Worm (Caenorhabditis elegans) whole organism, L4 larva: ENCODE results near the gene F43E2.11.

Experiments used
- F26F4.8 ChIP-seq: fragments of 200-800 bp; sonication (Bioruptor generic); conservative IDR thresholded peaks from 2 replicates; pipeline ENCODE4 v1.3.6; 2022; ENCODE audit warnings: missing genetic modification characterization, missing compliant biosample characterization
- F44E2.7 ChIP-seq: fragments of 200-800 bp; sonication (Bioruptor generic); IDR thresholded peaks from 2 replicates; pipeline ENCODE4 v2.1.2; 2022; ENCODE audit warnings: missing genetic modification characterization, missing compliant biosample characterization
- F49E8.2 ChIP-seq: sonication (generic microtip); optimal IDR thresholded peaks from 2 replicates; lab custom pipeline; 2016; ENCODE audit warnings: missing compliant biosample characterization, mild to moderate bottlenecking, missing genetic modification characterization, borderline replicate concordance
- R02D3.7 ChIP-seq: fragments of 150-350 bp; sonication (generic microtip); optimal IDR thresholded peaks from 3 replicates; lab custom pipeline; 2014; ENCODE audit warnings: missing biosample characterization, missing genetic modification characterization
- T20F7.1 ChIP-seq: fragments of 200-800 bp; sonication (Bioruptor generic); optimal IDR thresholded peaks from 2 replicates; lab custom pipeline; 2018; ENCODE audit warnings: mild to moderate bottlenecking, missing genetic modification characterization, missing compliant biosample characterization
- Y105C5A.15 ChIP-seq: fragments of 200-800 bp; sonication (Bioruptor generic); IDR thresholded peaks from 2 replicates; pipeline ENCODE4 v1.3.6; 2022; ENCODE audit warnings: missing genetic modification characterization, missing compliant biosample characterization
- Y48G9A.11 ChIP-seq: fragments of 200-800 bp; sonication (Bioruptor generic); IDR thresholded peaks from 2 replicates; pipeline ENCODE4 v1.3.6; 2022; ENCODE audit warnings: missing genetic modification reagents, missing genetic modification characterization, missing compliant biosample characterization
- Y5F2A.4 ChIP-seq: fragments of 200-800 bp; sonication (Bioruptor generic); optimal IDR thresholded peaks from 2 replicates; lab custom pipeline; 2018; ENCODE audit warnings: mild to moderate bottlenecking, missing genetic modification characterization, missing compliant biosample characterization
- Y75B8A.6 ChIP-seq: fragments of 200-800 bp; sonication (Bioruptor generic); IDR thresholded peaks from 2 replicates; pipeline ENCODE4 v1.3.6; 2022; ENCODE audit warnings: missing genetic modification reagents, missing genetic modification characterization, missing compliant biosample characterization
- ZK337.2 ChIP-seq: fragments of 200-800 bp; sonication (Bioruptor generic); IDR thresholded peaks from 2 replicates; pipeline ENCODE4 v1.3.6; 2022; ENCODE audit warnings: missing genetic modification reagents, missing genetic modification characterization, missing compliant biosample characterization
- aha-1 ChIP-seq: fragments of 150-350 bp; peaks from one replicate; lab custom pipeline; 2014; ENCODE audit warnings: missing biosample characterization, missing genetic modification characterization
- ceh-20 ChIP-seq: fragments of 200-800 bp; sonication (Bioruptor generic); IDR thresholded peaks from 2 replicates; pipeline ENCODE4 v1.3.6; 2022; ENCODE audit warnings: missing genetic modification reagents, missing genetic modification characterization, missing compliant biosample characterization
- ceh-28 ChIP-seq: fragments of 150-350 bp; optimal IDR thresholded peaks from 2 replicates; lab custom pipeline; 2014; ENCODE audit warnings: missing biosample characterization, missing genetic modification reagents, missing genetic modification characterization
- ceh-32 ChIP-seq: sonication (generic microtip); optimal IDR thresholded peaks from 2 replicates; lab custom pipeline; 2016; ENCODE audit warnings: mild to moderate bottlenecking, missing genetic modification characterization, missing compliant biosample characterization; ENCODE audit not compliant: poor library complexity
- ceh-44 ChIP-seq: fragments of 200-800 bp; sonication (Bioruptor generic); IDR thresholded peaks from 2 replicates; pipeline ENCODE4 v1.3.6; 2022; ENCODE audit warnings: missing genetic modification reagents, missing genetic modification characterization, missing compliant biosample characterization
- ceh-62 ChIP-seq: sonication (generic microtip); optimal IDR thresholded peaks from 2 replicates; lab custom pipeline; 2017; ENCODE audit warnings: missing biosample characterization, missing genetic modification characterization
- ceh-82 ChIP-seq: sonication (generic microtip); optimal IDR thresholded peaks from 2 replicates; lab custom pipeline; 2017; ENCODE audit warnings: missing biosample characterization, missing genetic modification characterization
- ces-1 ChIP-seq: fragments of 150-350 bp; sonication (generic microtip); optimal IDR thresholded peaks from 4 replicates; lab custom pipeline; 2014; ENCODE audit warnings: missing biosample characterization, missing genetic modification reagents, missing genetic modification characterization
- daf-16 ChIP-seq, 3 experiments: sonication (generic microtip); optimal IDR thresholded peaks; 2 replicates each; lab custom pipeline; 2016 to 2017; ENCODE audit warnings: missing genetic modification characterization in 3 of 3, missing genetic modification reagents in 3 of 3, mild to moderate bottlenecking in 2 of 3, missing compliant biosample characterization in 2 of 3, missing biosample characterization in 1 of 3, moderate library complexity in 1 of 3
- daf-8 ChIP-seq: fragments of 200-800 bp; sonication (Bioruptor generic); IDR thresholded peaks from 2 replicates; pipeline ENCODE4 v1.3.6; 2022; ENCODE audit warnings: missing genetic modification characterization, missing compliant biosample characterization
- dmd-8 ChIP-seq: fragments of 200-800 bp; sonication (Bioruptor generic); IDR thresholded peaks from 2 replicates; pipeline ENCODE4 v1.3.6; 2022; ENCODE audit warnings: missing genetic modification characterization, missing compliant biosample characterization
- fkh-10 ChIP-seq: fragments of 150-350 bp; optimal IDR thresholded peaks from 2 replicates; lab custom pipeline; 2014; ENCODE audit warnings: missing biosample characterization, missing genetic modification reagents, missing genetic modification characterization
- gei-8 ChIP-seq: fragments of 200-800 bp; sonication (Bioruptor generic); optimal IDR thresholded peaks from 2 replicates; lab custom pipeline; 2018; ENCODE audit warnings: mild to moderate bottlenecking, missing genetic modification characterization, missing compliant biosample characterization
- hlh-11 ChIP-seq: fragments of 200-800 bp; sonication (Bioruptor generic); optimal IDR thresholded peaks from 2 replicates; lab custom pipeline; 2018; ENCODE audit warnings: mild to moderate bottlenecking, missing genetic modification characterization, missing compliant biosample characterization
- lim-7 ChIP-seq: fragments of 200-800 bp; sonication (Bioruptor generic); IDR thresholded peaks from 2 replicates; pipeline ENCODE4 v1.3.6; 2022; ENCODE audit warnings: missing genetic modification characterization, missing compliant biosample characterization
- lin-15B ChIP-seq: fragments of 150-350 bp; sonication (generic microtip); optimal IDR thresholded peaks from 3 replicates; lab custom pipeline; 2014; ENCODE audit warnings: missing biosample characterization, missing genetic modification characterization
- lin-29 ChIP-seq: fragments of 200-800 bp; sonication (Bioruptor generic); IDR thresholded peaks from 2 replicates; pipeline ENCODE4 v1.3.6; 2022; ENCODE audit warnings: missing genetic modification reagents, missing genetic modification characterization, missing compliant biosample characterization
- lin-38 ChIP-seq: fragments of 200-800 bp; sonication (Bioruptor generic); IDR thresholded peaks from 2 replicates; pipeline ENCODE4 v1.3.6; 2022; ENCODE audit warnings: missing genetic modification reagents, missing genetic modification characterization, missing compliant biosample characterization
- lsy-2 ChIP-seq, 2 experiments: fragments of 150-350 bp in 1 of 2; sonication (generic microtip) in 1 of 2; optimal IDR thresholded peaks; 2 replicates each; lab custom pipeline; 2014 to 2017; ENCODE audit warnings: missing biosample characterization in 2 of 2, missing genetic modification characterization in 2 of 2
- mdl-1 ChIP-seq, 2 experiments: fragments of 150-350 bp in 1 of 2; sonication (generic microtip) in 1 of 2; optimal IDR thresholded peaks; 2 replicates each; lab custom pipeline; 2014 to 2017; ENCODE audit warnings: missing biosample characterization in 2 of 2, missing genetic modification characterization in 2 of 2
- mdt-29 ChIP-seq: fragments of 200-800 bp; sonication (Bioruptor generic); IDR thresholded peaks from 2 replicates; pipeline ENCODE4 v1.3.6; 2022; ENCODE audit warnings: missing genetic modification reagents, missing genetic modification characterization, missing compliant biosample characterization
- mes-2 ChIP-seq: sonication (generic microtip); optimal IDR thresholded peaks from 2 replicates; lab custom pipeline; 2016; ENCODE audit warnings: missing genotype, mild to moderate bottlenecking, missing genetic modification characterization, missing compliant biosample characterization; ENCODE audit not compliant: poor library complexity, severe bottlenecking
- nhr-111 ChIP-seq: fragments of 200-800 bp; sonication (Bioruptor generic); optimal IDR thresholded peaks from 2 replicates; lab custom pipeline; 2018; ENCODE audit warnings: mild to moderate bottlenecking, missing genetic modification characterization, missing compliant biosample characterization
- nhr-237 ChIP-seq: sonication (generic microtip); optimal IDR thresholded peaks from 2 replicates; lab custom pipeline; 2017; ENCODE audit warnings: missing biosample characterization, missing genetic modification characterization
- nhr-25 ChIP-seq: sonication (generic microtip); optimal IDR thresholded peaks from 2 replicates; lab custom pipeline; 2017; ENCODE audit warnings: missing genetic modification characterization, mild to moderate bottlenecking, missing compliant biosample characterization, antibody characterized with exemption, moderate library complexity, borderline replicate concordance; ENCODE audit not compliant: insufficient read depth
- nhr-6 ChIP-seq: fragments of 150-350 bp; optimal IDR thresholded peaks from 2 replicates; lab custom pipeline; 2014; ENCODE audit warnings: missing biosample characterization, missing genetic modification characterization
- nhr-77 ChIP-seq: fragments of 150-350 bp; optimal IDR thresholded peaks from 2 replicates; lab custom pipeline; 2014; ENCODE audit warnings: missing biosample characterization, missing genetic modification characterization
- php-3 ChIP-seq: fragments of 200-800 bp; sonication (Bioruptor generic); IDR thresholded peaks from 2 replicates; pipeline ENCODE4 v1.3.6; 2022; ENCODE audit warnings: missing genetic modification reagents, missing genetic modification characterization, missing compliant biosample characterization
- pqm-1 ChIP-seq: sonication (generic microtip); optimal IDR thresholded peaks from 2 replicates; lab custom pipeline; 2017; ENCODE audit warnings: missing biosample characterization, missing genetic modification characterization
- set-16 ChIP-seq: fragments of 200-800 bp; sonication (Bioruptor generic); IDR thresholded peaks from 2 replicates; pipeline ENCODE4 v1.3.6; 2022; ENCODE audit warnings: missing genetic modification reagents, missing genetic modification characterization, missing compliant biosample characterization
- skn-1 ChIP-seq: fragments of 150-350 bp; optimal IDR thresholded peaks from 2 replicates; lab custom pipeline; 2014; ENCODE audit warnings: missing biosample characterization, missing genetic modification characterization
- spr-1 ChIP-seq: sonication (generic microtip); optimal IDR thresholded peaks from 2 replicates; lab custom pipeline; 2016; ENCODE audit warnings: mild to moderate bottlenecking, missing genetic modification characterization, missing compliant biosample characterization
- unc-130 ChIP-seq: sonication (generic microtip); optimal IDR thresholded peaks from 2 replicates; lab custom pipeline; 2016; ENCODE audit warnings: missing genetic modification reagents, missing genetic modification characterization, missing compliant biosample characterization
- unc-62 ChIP-seq, 3 experiments: fragments of 150-350 bp in 1 of 3; sonication (generic microtip); optimal IDR thresholded peaks in 2 of 3; peaks in 1 of 3; 1 replicate in 1 of 3; 2 replicates in 2 of 3; lab custom pipeline; 2014 to 2017; ENCODE audit warnings: missing biosample characterization in 3 of 3, missing genetic modification characterization in 3 of 3, missing genetic modification reagents in 3 of 3, missing genotype in 1 of 3
- vab-7 ChIP-seq: fragments of 200-800 bp; sonication (Bioruptor generic); IDR thresholded peaks from 2 replicates; pipeline ENCODE4 v1.3.6; 2022; ENCODE audit warnings: missing genetic modification reagents, missing genetic modification characterization, missing compliant biosample characterization
- zip-11 ChIP-seq: fragments of 200-800 bp; sonication (Bioruptor generic); IDR thresholded peaks from 2 replicates; pipeline ENCODE4 v1.3.6; 2022; ENCODE audit warnings: missing genetic modification characterization, missing compliant biosample characterization
- zip-2 ChIP-seq: fragments of 150-350 bp; optimal IDR thresholded peaks from 2 replicates; lab custom pipeline; 2014; ENCODE audit warnings: missing biosample characterization, missing genetic modification characterization

F43E2.11 gene

ce11 chrII:7356773-7357172 lies 13.3 kb downstream of the F43E2.11 start:
- peak; percentile 99 for TF ChIP-seq Y48G9A.11 (GFP tag; lab: Robert Waterston, UW)
- TF ChIP-seq lim-7 (GFP tag; lab: Robert Waterston, UW) = no peak
- peak; percentile 63 for TF ChIP-seq R02D3.7 (tag; lab: Kevin White, UChicago)
- no peak for TF ChIP-seq nhr-111 (GFP tag; lab: Kevin White, UChicago)
- TF ChIP-seq daf-8 (GFP tag; lab: Robert Waterston, UW) = no peak
- no peak for TF ChIP-seq ces-1
- no peak for TF ChIP-seq php-3
- TF ChIP-seq Y75B8A.6 = no peak
- TF ChIP-seq F49E8.2 (tag; lab: Kevin White, UChicago) = no peak
- TF ChIP-seq aha-1 = peak; percentile 53
- TF ChIP-seq Y105C5A.15 (GFP tag; lab: Robert Waterston, UW) = no peak
- TF ChIP-seq mes-2 (tag; lab: Kevin White, UChicago) = peak; percentile 57
- no peak for TF ChIP-seq mdl-1 (tag; optimal IDR thresholded peaks at IDR 0.05; lab: Kevin White, UChicago)
- peak; percentile 91 for TF ChIP-seq T20F7.1 (GFP tag; lab: Kevin White, UChicago)
- TF ChIP-seq fkh-10 = no peak
- TF ChIP-seq lsy-2 (tag; optimal IDR thresholded peaks at IDR 0.05; lab: Kevin White, UChicago) = peak in 1 of 2 experiments; percentile 69
- no peak for TF ChIP-seq F44E2.7 (GFP tag; lab: Robert Waterston, UW)
- TF ChIP-seq unc-62 (GFP tag; optimal IDR thresholded peaks at IDR 0.05 in 1 of 2; lab: Kevin White, UChicago) = no peak
- TF ChIP-seq unc-62 (tag; optimal IDR thresholded peaks at IDR 0.05; lab: Kevin White, UChicago) = no peak

ce11 chrII:7356326-7356725 lies 13.8 kb downstream of the F43E2.11 start, which contains the start of gene haf-2:
haf-2 (minus strand) TSS chrII:7356426.
- TF ChIP-seq unc-62 (GFP tag; optimal IDR thresholded peaks at IDR 0.05 in 1 of 2; lab: Kevin White, UChicago) (peak in 1 of 2 experiments; percentile 51), unc-62 (tag; optimal IDR thresholded peaks at IDR 0.05; lab: Kevin White, UChicago) (no peak), mdt-29 (GFP tag; lab: Robert Waterston, UW) (no peak)

- TF ChIP-seq nhr-237 = no peak
- TF ChIP-seq ceh-28 (tag; lab: Kevin White, UChicago) = no peak
- no peak for TF ChIP-seq daf-8 (GFP tag; lab: Robert Waterston, UW)
- peak; percentile 55 for TF ChIP-seq unc-130 (GFP tag; lab: Kevin White, UChicago)
- TF ChIP-seq nhr-25 (tag; lab: Kevin White, UChicago) = no peak
- no peak for TF ChIP-seq lin-15B (tag; lab: Kevin White, UChicago)
- no peak for TF ChIP-seq Y75B8A.6
- no peak for TF ChIP-seq gei-8
- no peak for TF ChIP-seq F26F4.8 (GFP tag; lab: Robert Waterston, UW)
- no peak for TF ChIP-seq hlh-11
- TF ChIP-seq pqm-1 (tag; lab: Kevin White, UChicago) = no peak
- 0 out of 2 replicates have a peak, but pooled peaks have one; percentile 54 for TF ChIP-seq dmd-8
- TF ChIP-seq lim-7 (GFP tag; lab: Robert Waterston, UW) = peak; percentile 52; the same call in 1 of the 2 replicates
- no peak for TF ChIP-seq ceh-44 (GFP tag; lab: Robert Waterston, UW)
- no peak for TF ChIP-seq spr-1 (tag; lab: Kevin White, UChicago)
- no peak for TF ChIP-seq nhr-6
- no peak for TF ChIP-seq set-16 (GFP tag; lab: Robert Waterston, UW)
- TF ChIP-seq ceh-82 (tag; lab: Kevin White, UChicago) = no peak
- no peak for TF ChIP-seq Y5F2A.4
- no peak for TF ChIP-seq vab-7
- no peak for TF ChIP-seq ceh-20 (GFP tag; lab: Robert Waterston, UW)
- TF ChIP-seq ceh-32 (tag; lab: Kevin White, UChicago) = no peak
- no peak for TF ChIP-seq nhr-77 (tag; lab: Kevin White, UChicago)
- peak; percentile 57 for TF ChIP-seq F49E8.2 (tag; lab: Kevin White, UChicago)
- no peak for TF ChIP-seq zip-11 (GFP tag; lab: Robert Waterston, UW)
- peak; percentile 69 for TF ChIP-seq lin-38 (GFP tag; lab: Robert Waterston, UW)
- no peak for TF ChIP-seq daf-16 (GFP tag; optimal IDR thresholded peaks at IDR 0.05; lab: Kevin White, UChicago)
- no peak for TF ChIP-seq daf-16 (tag; optimal IDR thresholded peaks at IDR 0.05; lab: Kevin White, UChicago)
- no peak for TF ChIP-seq lin-29 (GFP tag; lab: Robert Waterston, UW)
- TF ChIP-seq ZK337.2 (GFP tag; lab: Robert Waterston, UW) = no peak
- TF ChIP-seq zip-2 = no peak
- no peak for TF ChIP-seq skn-1 (tag; lab: Kevin White, UChicago)
- no peak for TF ChIP-seq ceh-62
Measured at ce11 chrII:7353027-7353426, 17.1 kb downstream of the F43E2.11 start.
